Fruit fly (Drosophila melanogaster) S2 (cell line): ENCODE measurements around the gene CG42449.

Experiments used
- CG8478 ChIP-seq: fragments of >200 bp; optimal IDR thresholded peaks from 2 replicates; lab custom pipeline; 2018
- CTCF ChIP-seq, 2 experiments: fragments of >200 bp; optimal IDR thresholded peaks; 2 replicates each; lab custom pipeline; 2018

DNA sequence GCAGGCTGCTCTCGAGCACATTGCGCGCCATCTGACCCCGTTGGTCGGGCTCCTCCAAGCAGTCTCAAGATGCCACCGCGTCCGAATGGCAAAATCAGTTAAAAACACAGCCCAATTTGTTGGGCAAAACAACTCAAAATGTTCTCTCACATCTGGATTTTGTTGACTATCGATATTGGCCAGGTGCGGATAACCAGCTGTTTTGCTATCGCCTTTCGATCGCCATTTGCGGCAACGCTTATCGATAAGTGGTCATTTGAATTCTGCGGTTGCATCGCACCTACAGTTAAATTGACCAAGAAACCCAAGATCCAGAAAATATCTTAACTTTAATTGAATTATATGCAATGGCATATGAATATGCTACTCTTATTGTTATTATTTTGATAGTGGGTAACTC, 12.0 kb downstream of the CG42449 start, which contains the start of gene CG3149:
- TF ChIP-seq CTCF (optimal IDR thresholded peaks at IDR 0.05; lab: Kevin White, UChicago) (no peak), CG8478 (lab: Kevin White, UChicago) (no peak)
